Fruit fly (Drosophila melanogaster) whole organism, embryonic: ENCODE data around the gene Uggt.

ENCODE experiments used
- ATbp ChIP-seq: fragments of 200-800 bp; sonication (Bioruptor generic); optimal IDR thresholded peaks from 2 replicates; lab custom pipeline; 2017; ENCODE audit warnings: missing biosample characterization, mild to moderate bottlenecking, missing genetic modification characterization, missing genetic modification reagents
- Asciz ChIP-seq: fragments of 200-800 bp; sonication (Bioruptor generic); optimal IDR thresholded peaks from 2 replicates; lab custom pipeline; 2017; ENCODE audit warnings: missing biosample characterization, mild to moderate bottlenecking, missing genetic modification characterization, missing genetic modification reagents
- Blimp-1 ChIP-seq: fragments of 200-800 bp; sonication (Bioruptor generic); optimal IDR thresholded peaks from 3 replicates; lab custom pipeline; 2018; ENCODE audit warnings: missing biosample characterization, missing genetic modification characterization, mild to moderate bottlenecking, moderate library complexity, missing genetic modification reagents
- CG10267 ChIP-seq: fragments of 200-800 bp; sonication (Bioruptor generic); optimal IDR thresholded peaks from 2 replicates; lab custom pipeline; 2018; ENCODE audit warnings: missing biosample characterization, mild to moderate bottlenecking, missing genetic modification characterization, moderate library complexity
- CG10431 ChIP-seq: fragments of 200-800 bp; sonication (Bioruptor generic); optimal IDR thresholded peaks from 3 replicates; lab custom pipeline; 2018; ENCODE audit warnings: missing biosample characterization, mild to moderate bottlenecking, missing genetic modification characterization
- CG10654 ChIP-seq: fragments of 200-800 bp; sonication (Bioruptor generic); optimal IDR thresholded peaks from 2 replicates; lab custom pipeline; 2016; ENCODE audit warnings: missing biosample characterization, missing genetic modification characterization
- CG12071 ChIP-seq: fragments of 200-800 bp; sonication (Bioruptor generic); optimal IDR thresholded peaks from 3 replicates; lab custom pipeline; 2018; ENCODE audit warnings: missing biosample characterization, mild to moderate bottlenecking, missing genetic modification characterization
- CG13123 ChIP-seq: fragments of 200-800 bp; sonication (Bioruptor generic); optimal IDR thresholded peaks from 2 replicates; lab custom pipeline; 2016; ENCODE audit warnings: missing biosample characterization, missing genetic modification characterization
- CG13287 ChIP-seq: fragments of 200-800 bp; sonication (Bioruptor generic); IDR thresholded peaks from 2 replicates; pipeline ENCODE4 v1.3.6; 2022; ENCODE audit warnings: missing biosample characterization, missing genetic modification characterization; ENCODE audit not compliant: partially characterized antibody
- CG13296 ChIP-seq: fragments of 200-800 bp; sonication (Bioruptor generic); optimal IDR thresholded peaks from 3 replicates; lab custom pipeline; 2018; ENCODE audit warnings: missing biosample characterization, mild to moderate bottlenecking, missing genetic modification characterization
- CG15011 ChIP-seq: fragments of 200-800 bp; sonication (Bioruptor generic); optimal IDR thresholded peaks from 3 replicates; lab custom pipeline; 2018; ENCODE audit warnings: missing biosample characterization, mild to moderate bottlenecking, missing genetic modification characterization
- CG15696 ChIP-seq: fragments of 200-800 bp; sonication (Bioruptor generic); optimal IDR thresholded peaks from 2 replicates; lab custom pipeline; 2019; ENCODE audit warnings: missing biosample characterization, mild to moderate bottlenecking, missing genetic modification characterization, moderate library complexity
- CG16779 ChIP-seq: fragments of 200-800 bp; sonication (Bioruptor generic); IDR thresholded peaks from 2 replicates; pipeline ENCODE4 v1.3.6; 2022; ENCODE audit warnings: missing biosample characterization, missing genetic modification characterization
- CG17361 ChIP-seq: fragments of 200-800 bp; sonication (Bioruptor generic); IDR thresholded peaks from 3 replicates; pipeline ENCODE4 v1.3.6; 2022; ENCODE audit warnings: missing biosample characterization, missing genetic modification characterization
- CG3281 ChIP-seq: fragments of 200-800 bp; sonication (Bioruptor generic); optimal IDR thresholded peaks from 3 replicates; lab custom pipeline; 2017; ENCODE audit warnings: missing biosample characterization, mild to moderate bottlenecking, missing genetic modification characterization
- CG42726 ChIP-seq: fragments of 200-800 bp; sonication (Bioruptor generic); IDR thresholded peaks from 2 replicates; pipeline ENCODE4 v1.3.6; 2022; ENCODE audit warnings: missing biosample characterization, missing genetic modification characterization; ENCODE audit not compliant: partially characterized antibody
- CG4404 ChIP-seq: fragments of 200-800 bp; sonication (Bioruptor generic); IDR thresholded peaks from 2 replicates; pipeline ENCODE4 v1.3.6; 2022; ENCODE audit warnings: missing biosample characterization, missing genetic modification characterization
- CG6791 ChIP-seq: fragments of 200-800 bp; sonication (Bioruptor generic); IDR thresholded peaks from 3 replicates; pipeline ENCODE4 v1.3.6; 2022; ENCODE audit warnings: missing biosample characterization, missing genetic modification characterization; ENCODE audit not compliant: partially characterized antibody
- CG7745 ChIP-seq: fragments of 200-800 bp; sonication (Bioruptor generic); optimal IDR thresholded peaks from 2 replicates; lab custom pipeline; 2018; ENCODE audit warnings: missing biosample characterization, mild to moderate bottlenecking, missing genetic modification characterization, moderate library complexity
- CG9215 ChIP-seq: fragments of 200-800 bp; sonication (Bioruptor generic); IDR thresholded peaks from 2 replicates; pipeline ENCODE4 v1.3.6; 2022; ENCODE audit warnings: missing biosample characterization, missing genetic modification characterization
- Dip3 ChIP-seq: fragments of 200-800 bp; sonication (Bioruptor generic); optimal IDR thresholded peaks from 3 replicates; lab custom pipeline; 2016; ENCODE audit warnings: missing biosample characterization, missing genetic modification characterization
- Lim3 ChIP-seq: fragments of 200-800 bp; sonication (Bioruptor generic); IDR thresholded peaks from 2 replicates; pipeline ENCODE4 v1.3.6; 2022; ENCODE audit warnings: missing biosample characterization, missing genetic modification characterization
- Neu2 ChIP-seq: fragments of 200-800 bp; sonication (Bioruptor generic); optimal IDR thresholded peaks from 3 replicates; lab custom pipeline; 2016; ENCODE audit warnings: missing biosample characterization, missing genetic modification characterization, borderline replicate concordance
- Nf-YA ChIP-seq: fragments of 200-800 bp; sonication (Bioruptor generic); IDR thresholded peaks from 2 replicates; pipeline ENCODE4 v1.3.6; 2022; ENCODE audit warnings: missing biosample characterization, missing genetic modification characterization
- Oaz ChIP-seq: fragments of 200-800 bp; sonication (Bioruptor generic); IDR thresholded peaks from 2 replicates; pipeline ENCODE4 v1.3.6; 2022; ENCODE audit warnings: missing biosample characterization, missing genetic modification characterization
- Rx ChIP-seq: fragments of 200-800 bp; sonication (Bioruptor generic); IDR thresholded peaks from 2 replicates; pipeline ENCODE4 v1.3.6; 2022; ENCODE audit warnings: missing biosample characterization, missing genetic modification characterization
- Side ChIP-seq: fragments of 200-800 bp; sonication (Bioruptor generic); optimal IDR thresholded peaks from 2 replicates; lab custom pipeline; 2016; ENCODE audit warnings: missing biosample characterization, missing genetic modification characterization
- al ChIP-seq: fragments of 200-800 bp; sonication (Bioruptor generic); IDR thresholded peaks from 2 replicates; pipeline ENCODE4 v1.3.6; 2022; ENCODE audit warnings: missing biosample characterization, missing genetic modification characterization
- ap ChIP-seq: fragments of 200-800 bp; sonication (Bioruptor generic); IDR thresholded peaks from 2 replicates; pipeline ENCODE4 v1.3.6; 2022; ENCODE audit warnings: missing biosample characterization, missing genetic modification characterization
- ash1 ChIP-seq: fragments of 200-800 bp; sonication (Bioruptor generic); optimal IDR thresholded peaks from 2 replicates; lab custom pipeline; 2018; ENCODE audit warnings: missing biosample characterization, mild to moderate bottlenecking, missing genetic modification characterization
- bab2 ChIP-seq: fragments of 200-800 bp; sonication (Bioruptor generic); optimal IDR thresholded peaks from 2 replicates; lab custom pipeline; 2016; ENCODE audit warnings: missing biosample characterization, missing genetic modification characterization
- dimm ChIP-seq: fragments of 200-800 bp; sonication (Bioruptor generic); IDR thresholded peaks from 2 replicates; pipeline ENCODE4 v1.3.6; 2022; ENCODE audit warnings: missing biosample characterization, missing genetic modification characterization
- en ChIP-seq: fragments of 200-800 bp; sonication (Bioruptor generic); optimal IDR thresholded peaks from 2 replicates; lab custom pipeline; 2016; ENCODE audit warnings: missing biosample characterization, missing genetic modification characterization
- eyg ChIP-seq: fragments of 200-800 bp; sonication (Bioruptor generic); optimal IDR thresholded peaks from 3 replicates; lab custom pipeline; 2016; ENCODE audit warnings: missing biosample characterization, missing genetic modification characterization
- fd64A ChIP-seq: fragments of 200-800 bp; sonication (Bioruptor generic); optimal IDR thresholded peaks from 3 replicates; lab custom pipeline; 2018; ENCODE audit warnings: missing biosample characterization, mild to moderate bottlenecking, missing genetic modification characterization
- gsb-n ChIP-seq: fragments of 200-800 bp; sonication (Bioruptor generic); optimal IDR thresholded peaks from 3 replicates; lab custom pipeline; 2018; ENCODE audit warnings: missing biosample characterization, mild to moderate bottlenecking, missing genetic modification characterization
- ken ChIP-seq: fragments of 200-800 bp; sonication (Bioruptor generic); IDR thresholded peaks from 3 replicates; pipeline ENCODE4 v1.3.6; 2022; ENCODE audit warnings: missing biosample characterization, missing genetic modification characterization
- lab ChIP-seq: fragments of 200-800 bp; sonication (Bioruptor generic); optimal IDR thresholded peaks from 3 replicates; lab custom pipeline; 2017; ENCODE audit warnings: missing biosample characterization, missing genetic modification characterization, mild to moderate bottlenecking, moderate library complexity, missing genetic modification reagents
- odd ChIP-seq: fragments of 200-800 bp; sonication (Bioruptor generic); optimal IDR thresholded peaks from 2 replicates; lab custom pipeline; 2017; ENCODE audit warnings: missing biosample characterization, mild to moderate bottlenecking, missing genetic modification characterization
- org-1 ChIP-seq: fragments of 200-800 bp; sonication (Bioruptor generic); optimal IDR thresholded peaks from 2 replicates; lab custom pipeline; 2017; ENCODE audit warnings: missing biosample characterization, missing genetic modification characterization
- p53 ChIP-seq: fragments of 200-800 bp; sonication (Bioruptor generic); optimal IDR thresholded peaks from 2 replicates; lab custom pipeline; 2016; ENCODE audit warnings: missing biosample characterization, missing genetic modification characterization
- peb ChIP-seq: fragments of 200-800 bp; sonication (Bioruptor generic); IDR thresholded peaks from 2 replicates; pipeline ENCODE4 v1.3.6; 2022; ENCODE audit warnings: missing biosample characterization, missing genetic modification characterization
- slou ChIP-seq: fragments of 200-800 bp; sonication (Bioruptor generic); optimal IDR thresholded peaks from 3 replicates; lab custom pipeline; 2016; ENCODE audit warnings: missing biosample characterization, missing genetic modification characterization
- sr ChIP-seq: fragments of 200-800 bp; sonication (Bioruptor generic); IDR thresholded peaks from 3 replicates; pipeline ENCODE4 v1.3.6; 2022; ENCODE audit warnings: missing biosample characterization, missing genetic modification characterization
- stwl ChIP-seq: fragments of 200-800 bp; sonication (Bioruptor generic); optimal IDR thresholded peaks from 3 replicates; lab custom pipeline; 2018; ENCODE audit warnings: missing biosample characterization, mild to moderate bottlenecking, missing genetic modification characterization, moderate library complexity
- tap ChIP-seq: fragments of 200-800 bp; optimal IDR thresholded peaks from 3 replicates; lab custom pipeline; 2019; ENCODE audit warnings: missing biosample characterization, mild to moderate bottlenecking, missing genetic modification characterization, moderate library complexity
- trh ChIP-seq: fragments of 200-800 bp; sonication (Bioruptor generic); optimal IDR thresholded peaks from 2 replicates; lab custom pipeline; 2016; ENCODE audit warnings: missing biosample characterization, missing genetic modification characterization
- twi ChIP-seq: fragments of 200-800 bp; optimal IDR thresholded peaks from 2 replicates; lab custom pipeline; 2019; ENCODE audit warnings: missing biosample characterization, mild to moderate bottlenecking, missing genetic modification characterization, moderate library complexity
- vnd ChIP-seq: fragments of 200-800 bp; sonication (Bioruptor generic); IDR thresholded peaks from 3 replicates; pipeline ENCODE4 v1.3.6; 2022; ENCODE audit warnings: missing biosample characterization, missing genetic modification characterization; ENCODE audit not compliant: partially characterized antibody
- z ChIP-seq: fragments of 200-800 bp; sonication (Bioruptor generic); IDR thresholded peaks from 3 replicates; pipeline ENCODE4 v1.3.6; 2022; ENCODE audit warnings: missing biosample characterization, missing genetic modification characterization

Gene Uggt

dm6 chr3L:18898770-18899278 lies 26.3 kb downstream of the Uggt start, which contains the start of gene RpL26 (continued):
- TF ChIP-seq CG12071 (no peak), Oaz (GFP tag; lab: Robert Waterston, UW) (no peak; the same call in 1 of the 2 replicates), CG13296 (GFP tag; lab: Kevin White, UChicago) (peak; percentile 82), Dip3 (GFP tag; lab: Kevin White, UChicago) (peak; percentile 78), ken (GFP tag; lab: Robert Waterston, UW) (0 out of 3 replicates have a peak, but pooled peaks have one; percentile 57), dimm (GFP tag; lab: Robert Waterston, UW) (no peak), ap (GFP tag; lab: Robert Waterston, UW) (no peak; the same call in 1 of the 2 replicates), twi (tag; lab: Kevin White, UChicago) (peak; percentile 77), p53 (peak; percentile 79), CG9215 (GFP tag; lab: Robert Waterston, UW) (peak; percentile 85), trh (GFP tag; lab: Kevin White, UChicago) (peak; percentile 54), Nf-YA (GFP tag; lab: Robert Waterston, UW) (0 out of 2 replicates have a peak, but pooled peaks have one; percentile 12), CG7745 (tag; lab: Kevin White, UChicago) (no peak), fd64A (peak; percentile 41), Neu2 (GFP tag; lab: Kevin White, UChicago) (no peak), CG42726 (no peak; the same call in none of the 2 replicates), ash1 (GFP tag; lab: Kevin White, UChicago) (no peak), CG15696 (peak; percentile 72), Blimp-1 (GFP tag; lab: Kevin White, UChicago) (no peak), CG4404 (peak; percentile 83), CG16779 (GFP tag; lab: Robert Waterston, UW) (0 out of 2 replicates have a peak, but pooled peaks have one; percentile 12), Lim3 (GFP tag; lab: Robert Waterston, UW) (no peak), odd (GFP tag; lab: Kevin White, UChicago) (peak; percentile 60), en (peak; percentile 54), gsb-n (tag; lab: Kevin White, UChicago) (no peak), vnd (GFP tag; lab: Robert Waterston, UW) (peak; percentile 98), org-1 (GFP tag; lab: Kevin White, UChicago) (peak; percentile 36), sr (GFP tag; lab: Robert Waterston, UW) (no peak), CG3281 (GFP tag; lab: Kevin White, UChicago) (peak; percentile 72), eyg (GFP tag; lab: Kevin White, UChicago) (peak; percentile 20), bab2 (GFP tag; lab: Kevin White, UChicago) (peak; percentile 87), al (GFP tag; lab: Robert Waterston, UW) (peak; percentile 78), tap (tag; lab: Kevin White, UChicago) (peak; percentile 57), slou (GFP tag; lab: Kevin White, UChicago) (peak; percentile 46), CG10654 (GFP tag; lab: Kevin White, UChicago) (peak; percentile 63), CG10431 (peak; percentile 46), CG15011 (peak; percentile 66), CG10267 (tag; lab: Kevin White, UChicago) (peak; percentile 93), peb (GFP tag; lab: Robert Waterston, UW) (peak; percentile 54; the same call in 1 of the 2 replicates), Side (GFP tag; lab: Kevin White, UChicago) (peak; percentile 71), stwl (tag; lab: Kevin White, UChicago) (peak; percentile 46), CG13287 (GFP tag; lab: Robert Waterston, UW) (peak; percentile 93), CG13123 (GFP tag; lab: Kevin White, UChicago) (peak; percentile 64), Rx (GFP tag; lab: Robert Waterston, UW) (peak; percentile 54; the same call in 1 of the 2 replicates), CG6791 (GFP tag; lab: Robert Waterston, UW) (peak; percentile 91), ATbp (GFP tag; lab: Kevin White, UChicago) (no peak), z (GFP tag; lab: Robert Waterston, UW) (no peak), lab (GFP tag; lab: Kevin White, UChicago) (no peak), CG17361 (GFP tag; lab: Robert Waterston, UW) (peak; percentile 79), Asciz (GFP tag; lab: Kevin White, UChicago) (no peak)
